Worm (Caenorhabditis elegans) whole organism, early embryonic: ENCODE measurements around the gene fem-1.

ENCODE experiments used
- B0310.2 ChIP-seq: sonication (generic microtip); optimal IDR thresholded peaks from 2 replicates; lab custom pipeline; 2016; ENCODE audit warnings: mild to moderate bottlenecking, missing genetic modification characterization, missing compliant biosample characterization
- F13C5.2 ChIP-seq: sonication (generic microtip); optimal IDR thresholded peaks from 2 replicates; lab custom pipeline; 2017; ENCODE audit warnings: mild to moderate bottlenecking, missing genetic modification characterization, inconsistent platforms, missing compliant biosample characterization
- aly-1 ChIP-seq: sonication (generic microtip); optimal IDR thresholded peaks from 2 replicates; lab custom pipeline; 2016; ENCODE audit warnings: missing genetic modification characterization, missing compliant biosample characterization
- ama-1 ChIP-seq: fragments of 150-350 bp; optimal IDR thresholded peaks from 2 replicates; lab custom pipeline; 2014
- ceh-13 ChIP-seq: fragments of 200-800 bp; sonication (Bioruptor generic); optimal IDR thresholded peaks from 2 replicates; lab custom pipeline; 2018; ENCODE audit warnings: mild to moderate bottlenecking, missing genetic modification characterization, missing compliant biosample characterization
- ceh-36 ChIP-seq: sonication (generic microtip); optimal IDR thresholded peaks from 2 replicates; lab custom pipeline; 2016; ENCODE audit warnings: missing genetic modification characterization, inconsistent platforms, missing compliant biosample characterization
- ets-7 ChIP-seq: sonication (generic microtip); optimal IDR thresholded peaks from 2 replicates; lab custom pipeline; 2016; ENCODE audit warnings: missing genotype, missing genetic modification characterization, missing compliant biosample characterization
- flt-1 ChIP-seq: fragments of 200-800 bp; sonication (Bioruptor generic); IDR thresholded peaks from 2 replicates; pipeline ENCODE4 v1.3.6; 2022; ENCODE audit warnings: missing genetic modification characterization, missing compliant biosample characterization
- hmbx-1 ChIP-seq: sonication (generic microtip); optimal IDR thresholded peaks from 2 replicates; lab custom pipeline; 2016; ENCODE audit warnings: mild to moderate bottlenecking, missing genetic modification characterization, missing compliant biosample characterization
- hmg-4 ChIP-seq: fragments of 200-800 bp; sonication (Bioruptor generic); optimal IDR thresholded peaks from 2 replicates; lab custom pipeline; 2018; ENCODE audit warnings: mild to moderate bottlenecking, missing genetic modification characterization, missing compliant biosample characterization
- hnd-1 ChIP-seq: sonication (generic microtip); optimal IDR thresholded peaks from 2 replicates; lab custom pipeline; 2016; ENCODE audit warnings: missing genetic modification characterization, missing compliant biosample characterization
- pes-1 ChIP-seq: fragments of 200-800 bp; sonication (Bioruptor generic); IDR thresholded peaks from 2 replicates; pipeline ENCODE4 v1.3.6; 2022; ENCODE audit warnings: missing genetic modification reagents, missing genetic modification characterization, missing compliant biosample characterization
- scrt-1 ChIP-seq: fragments of 200-800 bp; sonication (Bioruptor generic); IDR thresholded peaks from 2 replicates; pipeline ENCODE4 v1.3.6; 2022; ENCODE audit warnings: missing genetic modification characterization, missing compliant biosample characterization
- sea-1 ChIP-seq: fragments of 200-800 bp; sonication (Bioruptor generic); conservative IDR thresholded peaks from 2 replicates; pipeline ENCODE4 v1.3.6; 2022; ENCODE audit warnings: missing genetic modification characterization, missing compliant biosample characterization
- tbx-11 ChIP-seq: fragments of 200-800 bp; sonication (Bioruptor generic); IDR thresholded peaks from 2 replicates; pipeline ENCODE4 v1.3.6; 2022; ENCODE audit warnings: missing genetic modification characterization, missing compliant biosample characterization
- tbx-37 ChIP-seq: fragments of 200-800 bp; sonication (Bioruptor generic); conservative IDR thresholded peaks from 2 replicates; pipeline ENCODE4 v1.3.6; 2022; ENCODE audit warnings: missing genetic modification reagents, missing genetic modification characterization, missing compliant biosample characterization
- tra-4 ChIP-seq: sonication (generic microtip); optimal IDR thresholded peaks from 2 replicates; lab custom pipeline; 2017; ENCODE audit warnings: missing genetic modification characterization, missing compliant biosample characterization

The fem-1 gene

DNA sequence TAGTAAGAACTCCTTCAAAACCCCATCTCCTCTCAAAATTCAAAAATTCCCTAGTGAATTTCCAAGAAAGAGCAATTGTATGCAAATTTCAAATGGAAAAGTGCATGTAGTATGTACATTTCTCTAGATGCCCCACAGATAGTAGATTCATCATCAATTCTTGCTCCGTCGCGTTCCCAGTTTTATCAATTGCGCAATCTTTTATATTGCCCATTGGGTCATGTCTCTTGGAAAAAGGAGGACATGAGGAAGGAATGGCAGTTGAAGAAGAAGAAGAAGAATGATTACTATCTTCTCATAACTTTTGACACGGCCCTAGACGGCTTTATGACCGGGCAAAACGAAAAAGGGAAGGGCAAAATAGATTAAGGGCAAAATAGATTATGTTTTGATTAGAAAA is 31.1 kb downstream of the fem-1 start:
- TF ChIP-seq hmbx-1 (tag; lab: Kevin White, UChicago) (no peak), flt-1 (GFP tag; lab: Robert Waterston, UW) (no peak), sea-1 (GFP tag; lab: Robert Waterston, UW) (no peak), ama-1 (lab: Kevin White, UChicago) (no peak), ets-7 (tag; lab: Kevin White, UChicago) (no peak), tbx-11 (GFP tag; lab: Robert Waterston, UW) (no peak), F13C5.2 (tag; lab: Kevin White, UChicago) (no peak), scrt-1 (no peak), B0310.2 (tag; lab: Kevin White, UChicago) (no peak), hnd-1 (tag; lab: Kevin White, UChicago) (no peak), aly-1 (tag; lab: Kevin White, UChicago) (no peak), tra-4 (no peak), ceh-36 (tag; lab: Kevin White, UChicago) (no peak), pes-1 (no peak)

DNA sequence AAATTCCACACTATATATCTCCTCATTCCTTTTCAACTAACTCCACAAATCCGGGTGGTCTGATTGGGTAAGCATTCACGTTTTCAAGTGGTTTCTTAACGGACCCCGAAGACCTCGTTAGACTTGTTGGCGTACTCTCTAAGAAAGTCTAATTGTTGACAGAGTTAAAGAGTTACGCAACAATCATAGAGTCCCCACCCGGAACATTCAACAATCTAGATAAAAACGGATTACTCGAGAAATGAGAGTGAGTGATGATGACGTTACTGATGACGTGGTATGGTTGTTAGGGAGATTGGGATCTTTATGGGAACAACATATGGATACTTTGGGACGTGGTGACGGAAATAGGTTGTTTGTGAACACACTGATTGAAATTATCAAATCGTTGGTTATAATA is 35.2 kb downstream of the fem-1 start:
- TF ChIP-seq aly-1 (tag; lab: Kevin White, UChicago) (no peak), ama-1 (lab: Kevin White, UChicago) (no peak), flt-1 (GFP tag; lab: Robert Waterston, UW) (no peak), ets-7 (tag; lab: Kevin White, UChicago) (no peak), hmg-4 (GFP tag; lab: Kevin White, UChicago) (no peak), scrt-1 (no peak), B0310.2 (tag; lab: Kevin White, UChicago) (no peak), tra-4 (no peak), tbx-37 (GFP tag; lab: Robert Waterston, UW) (no peak), ceh-36 (tag; lab: Kevin White, UChicago) (no peak), hmbx-1 (tag; lab: Kevin White, UChicago) (no peak), pes-1 (no peak), ceh-13 (GFP tag; lab: Kevin White, UChicago) (no peak), tbx-11 (GFP tag; lab: Robert Waterston, UW) (no peak), hnd-1 (tag; lab: Kevin White, UChicago) (no peak), sea-1 (GFP tag; lab: Robert Waterston, UW) (no peak)

DNA sequence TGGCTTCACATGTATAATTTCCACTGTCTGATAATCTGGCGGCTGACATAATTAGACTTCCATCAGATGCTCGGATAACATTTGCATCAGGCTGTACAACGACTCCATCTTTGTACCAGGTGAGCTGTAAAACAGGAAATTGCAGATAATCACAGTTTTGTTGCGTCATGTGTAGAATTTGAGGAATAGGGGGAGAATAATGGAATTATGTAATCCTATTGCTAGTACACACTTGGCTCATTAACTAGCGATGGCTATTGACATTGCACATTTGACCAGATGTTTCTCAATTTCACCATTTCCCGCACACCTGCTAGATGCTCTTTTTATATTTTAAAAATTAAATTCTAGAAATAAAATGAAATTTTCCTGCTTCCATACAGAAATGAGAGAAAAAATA is 36.3 kb downstream of the fem-1 start:
- TF ChIP-seq hnd-1 (tag; lab: Kevin White, UChicago) (no peak), F13C5.2 (tag; lab: Kevin White, UChicago) (no peak), hmbx-1 (tag; lab: Kevin White, UChicago) (no peak), scrt-1 (no peak), pes-1 (no peak), B0310.2 (tag; lab: Kevin White, UChicago) (no peak), tbx-11 (GFP tag; lab: Robert Waterston, UW) (no peak), tbx-37 (GFP tag; lab: Robert Waterston, UW) (no peak), aly-1 (tag; lab: Kevin White, UChicago) (no peak), ama-1 (lab: Kevin White, UChicago) (no peak), hmg-4 (GFP tag; lab: Kevin White, UChicago) (no peak), ets-7 (tag; lab: Kevin White, UChicago) (no peak), ceh-13 (GFP tag; lab: Kevin White, UChicago) (no peak), ceh-36 (tag; lab: Kevin White, UChicago) (no peak), flt-1 (GFP tag; lab: Robert Waterston, UW) (no peak), tra-4 (no peak), sea-1 (GFP tag; lab: Robert Waterston, UW) (no peak)

DNA sequence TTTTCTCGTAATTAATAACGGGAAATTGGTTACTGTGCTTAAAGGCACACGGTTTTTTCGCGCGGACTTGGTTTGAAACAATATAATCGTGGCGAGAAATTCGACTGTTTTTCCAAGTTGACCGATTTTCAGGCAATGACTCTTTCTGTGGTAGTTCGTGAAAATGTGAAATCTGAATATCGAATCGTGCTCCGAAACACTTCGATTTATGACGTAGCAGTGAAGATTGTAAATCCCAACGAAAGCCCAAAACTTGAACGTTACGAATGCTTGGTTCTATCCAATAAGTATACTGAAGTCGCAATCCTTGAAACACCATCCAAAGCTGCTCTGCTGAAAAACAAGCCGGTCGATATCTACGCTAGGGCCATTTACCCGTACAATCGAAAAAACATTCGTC is 43.7 kb downstream of the fem-1 start:
- TF ChIP-seq tra-4 = no peak
- no peak for TF ChIP-seq ceh-13 (GFP tag; lab: Kevin White, UChicago)
- no peak for TF ChIP-seq ceh-36 (tag; lab: Kevin White, UChicago)
- no peak for TF ChIP-seq ets-7 (tag; lab: Kevin White, UChicago)
- no peak for TF ChIP-seq sea-1 (GFP tag; lab: Robert Waterston, UW)
- no peak for TF ChIP-seq tbx-11 (GFP tag; lab: Robert Waterston, UW)
- TF ChIP-seq pes-1 = no peak
- no peak for TF ChIP-seq hnd-1 (tag; lab: Kevin White, UChicago)
- no peak for TF ChIP-seq scrt-1
- TF ChIP-seq hmbx-1 (tag; lab: Kevin White, UChicago) = no peak
- no peak for TF ChIP-seq tbx-37 (GFP tag; lab: Robert Waterston, UW)
- no peak for TF ChIP-seq ama-1 (lab: Kevin White, UChicago)
- TF ChIP-seq aly-1 (tag; lab: Kevin White, UChicago) = no peak

DNA sequence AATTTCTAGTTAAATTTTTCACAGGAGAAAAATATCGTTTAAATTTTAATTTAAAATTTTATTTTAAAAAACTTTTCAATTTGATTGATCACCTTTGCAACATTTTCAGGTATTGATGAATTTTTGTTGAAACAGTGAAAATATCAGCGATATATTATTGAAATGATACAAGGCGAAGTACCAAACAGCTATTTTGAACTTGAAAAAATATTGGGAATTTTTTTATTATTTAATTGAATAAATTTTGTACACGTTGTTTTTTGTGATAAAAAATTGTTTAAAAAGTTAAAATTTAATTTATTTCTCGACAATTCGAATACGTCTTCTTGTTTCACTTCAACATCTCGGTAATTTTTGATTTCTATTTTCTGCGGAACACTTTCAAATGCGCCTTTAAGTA is 44.1 kb downstream of the fem-1 start, which contains the start of gene B0273.1:
Gene B0273.1 (plus strand): TSS at position 301 of the 400 bp plus-strand sequence.
- TF ChIP-seq ets-7 (tag; lab: Kevin White, UChicago) (no peak), tra-4 (no peak), tbx-11 (GFP tag; lab: Robert Waterston, UW) (no peak), hmg-4 (GFP tag; lab: Kevin White, UChicago) (no peak), sea-1 (GFP tag; lab: Robert Waterston, UW) (no peak), scrt-1 (no peak), hnd-1 (tag; lab: Kevin White, UChicago) (no peak), flt-1 (GFP tag; lab: Robert Waterston, UW) (no peak), aly-1 (tag; lab: Kevin White, UChicago) (no peak), ama-1 (lab: Kevin White, UChicago) (no peak), hmbx-1 (tag; lab: Kevin White, UChicago) (no peak), F13C5.2 (tag; lab: Kevin White, UChicago) (no peak), pes-1 (no peak), ceh-36 (tag; lab: Kevin White, UChicago) (no peak)

DNA sequence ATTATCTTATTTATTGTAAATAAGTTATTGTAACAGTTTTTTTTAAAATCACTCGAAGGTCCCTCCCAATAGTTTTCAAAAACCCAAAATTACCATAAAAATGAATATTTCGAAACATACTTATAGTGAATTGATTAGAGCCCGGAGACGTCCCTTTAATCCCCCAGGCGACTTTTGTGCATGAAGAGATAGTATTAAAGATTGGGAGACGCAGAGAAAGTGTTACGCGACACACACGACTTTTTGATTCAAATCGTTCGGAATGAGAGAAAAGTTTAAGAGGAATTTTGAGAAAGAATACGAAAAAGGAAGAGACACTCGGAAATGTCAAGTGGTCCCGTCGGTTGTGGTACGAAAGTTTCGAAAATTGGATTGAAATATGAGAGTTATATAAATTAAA is 44.6 kb downstream of the fem-1 start:
- TF ChIP-seq ceh-36 (tag; lab: Kevin White, UChicago) (no peak), tbx-11 (GFP tag; lab: Robert Waterston, UW) (no peak), hnd-1 (tag; lab: Kevin White, UChicago) (no peak)

- TF ChIP-seq tra-4 (no peak), ama-1 (lab: Kevin White, UChicago) (no peak), hnd-1 (tag; lab: Kevin White, UChicago) (no peak), hmbx-1 (tag; lab: Kevin White, UChicago) (no peak), tbx-37 (GFP tag; lab: Robert Waterston, UW) (no peak), scrt-1 (no peak), B0310.2 (tag; lab: Kevin White, UChicago) (no peak), ets-7 (tag; lab: Kevin White, UChicago) (no peak), F13C5.2 (tag; lab: Kevin White, UChicago) (no peak), flt-1 (GFP tag; lab: Robert Waterston, UW) (no peak), ceh-36 (tag; lab: Kevin White, UChicago) (no peak), ceh-13 (GFP tag; lab: Kevin White, UChicago) (no peak), aly-1 (tag; lab: Kevin White, UChicago) (no peak)
Measured at ce11 chrIV:5492196-5492595, 45.6 kb downstream of the fem-1 start.
